Worm (Caenorhabditis elegans) whole organism, L4 larva: ENCODE measurements around the gene C36E6.8.

ENCODE experiments used
- D1046.2 ChIP-seq: fragments of 200-800 bp; sonication (Bioruptor generic); IDR thresholded peaks from 2 replicates; pipeline ENCODE4 v1.3.6; 2022; ENCODE audit warnings: missing genetic modification characterization, missing compliant biosample characterization
- F49E8.2 ChIP-seq: sonication (generic microtip); optimal IDR thresholded peaks from 2 replicates; lab custom pipeline; 2016; ENCODE audit warnings: missing compliant biosample characterization, mild to moderate bottlenecking, missing genetic modification characterization, borderline replicate concordance
- R02D3.7 ChIP-seq: fragments of 150-350 bp; sonication (generic microtip); optimal IDR thresholded peaks from 3 replicates; lab custom pipeline; 2014; ENCODE audit warnings: missing biosample characterization, missing genetic modification characterization
- T20F7.1 ChIP-seq: fragments of 200-800 bp; sonication (Bioruptor generic); optimal IDR thresholded peaks from 2 replicates; lab custom pipeline; 2018; ENCODE audit warnings: mild to moderate bottlenecking, missing genetic modification characterization, missing compliant biosample characterization
- Y75B8A.6 ChIP-seq: fragments of 200-800 bp; sonication (Bioruptor generic); IDR thresholded peaks from 2 replicates; pipeline ENCODE4 v1.3.6; 2022; ENCODE audit warnings: missing genetic modification reagents, missing genetic modification characterization, missing compliant biosample characterization
- aha-1 ChIP-seq: fragments of 150-350 bp; peaks from one replicate; lab custom pipeline; 2014; ENCODE audit warnings: missing biosample characterization, missing genetic modification characterization
- ceh-20 ChIP-seq: fragments of 200-800 bp; sonication (Bioruptor generic); IDR thresholded peaks from 2 replicates; pipeline ENCODE4 v1.3.6; 2022; ENCODE audit warnings: missing genetic modification reagents, missing genetic modification characterization, missing compliant biosample characterization
- ceh-32 ChIP-seq: sonication (generic microtip); optimal IDR thresholded peaks from 2 replicates; lab custom pipeline; 2016; ENCODE audit warnings: mild to moderate bottlenecking, missing genetic modification characterization, missing compliant biosample characterization; ENCODE audit not compliant: poor library complexity
- ceh-82 ChIP-seq: sonication (generic microtip); optimal IDR thresholded peaks from 2 replicates; lab custom pipeline; 2017; ENCODE audit warnings: missing biosample characterization, missing genetic modification characterization
- daf-16 ChIP-seq, 3 experiments: sonication (generic microtip); optimal IDR thresholded peaks; 2 replicates each; lab custom pipeline; 2016 to 2017; ENCODE audit warnings: missing genetic modification characterization in 3 of 3, missing genetic modification reagents in 3 of 3, mild to moderate bottlenecking in 2 of 3, missing compliant biosample characterization in 2 of 3, missing biosample characterization in 1 of 3, moderate library complexity in 1 of 3
- dmd-6 ChIP-seq: fragments of 200-800 bp; sonication (Bioruptor generic); IDR thresholded peaks from 2 replicates; pipeline ENCODE4 v1.3.6; 2022; ENCODE audit warnings: missing genetic modification reagents, missing genetic modification characterization, missing compliant biosample characterization
- dmd-8 ChIP-seq: fragments of 200-800 bp; sonication (Bioruptor generic); IDR thresholded peaks from 2 replicates; pipeline ENCODE4 v1.3.6; 2022; ENCODE audit warnings: missing genetic modification characterization, missing compliant biosample characterization
- dve-1 ChIP-seq: sonication (generic microtip); optimal IDR thresholded peaks from 2 replicates; lab custom pipeline; 2017; ENCODE audit warnings: antibody characterized with exemption, mild to moderate bottlenecking, missing genetic modification characterization, missing compliant biosample characterization; ENCODE audit not compliant: insufficient read depth
- egl-43 ChIP-seq: fragments of 200-800 bp; sonication (Bioruptor generic); IDR thresholded peaks from 2 replicates; pipeline ENCODE4 v1.3.6; 2022; ENCODE audit warnings: missing genetic modification reagents, missing genetic modification characterization, missing compliant biosample characterization
- hif-1 ChIP-seq, 2 experiments: sonication (generic microtip); optimal IDR thresholded peaks; 2 replicates each; lab custom pipeline; 2016 to 2017; ENCODE audit warnings: missing compliant biosample characterization in 2 of 2, missing genetic modification characterization in 2 of 2, missing genetic modification reagents in 2 of 2, missing genotype in 2 of 2, mild to moderate bottlenecking in 1 of 2
- hlh-30 ChIP-seq: sonication (generic microtip); optimal IDR thresholded peaks from 2 replicates; lab custom pipeline; 2017; ENCODE audit warnings: antibody characterized with exemption, mild to moderate bottlenecking, missing genetic modification characterization, missing compliant biosample characterization; ENCODE audit not compliant: insufficient read depth
- lim-7 ChIP-seq: fragments of 200-800 bp; sonication (Bioruptor generic); IDR thresholded peaks from 2 replicates; pipeline ENCODE4 v1.3.6; 2022; ENCODE audit warnings: missing genetic modification characterization, missing compliant biosample characterization
- lin-15B ChIP-seq: fragments of 150-350 bp; sonication (generic microtip); optimal IDR thresholded peaks from 3 replicates; lab custom pipeline; 2014; ENCODE audit warnings: missing biosample characterization, missing genetic modification characterization
- madf-9 ChIP-seq: fragments of 200-800 bp; sonication (Bioruptor generic); conservative IDR thresholded peaks from 2 replicates; pipeline ENCODE4 v1.3.6; 2022; ENCODE audit warnings: missing genetic modification reagents, missing genetic modification characterization, missing compliant biosample characterization
- mes-2 ChIP-seq: sonication (generic microtip); optimal IDR thresholded peaks from 2 replicates; lab custom pipeline; 2016; ENCODE audit warnings: missing genotype, mild to moderate bottlenecking, missing genetic modification characterization, missing compliant biosample characterization; ENCODE audit not compliant: poor library complexity, severe bottlenecking
- mxl-2 ChIP-seq: fragments of 200-800 bp; sonication (Bioruptor generic); conservative IDR thresholded peaks from 2 replicates; pipeline ENCODE4 v1.3.6; 2022; ENCODE audit warnings: missing genetic modification reagents, missing genetic modification characterization, missing compliant biosample characterization
- nhr-48 ChIP-seq: sonication (generic microtip); optimal IDR thresholded peaks from 2 replicates; lab custom pipeline; 2016; ENCODE audit warnings: mild to moderate bottlenecking, missing genetic modification characterization, missing compliant biosample characterization
- nhr-77 ChIP-seq: fragments of 150-350 bp; optimal IDR thresholded peaks from 2 replicates; lab custom pipeline; 2014; ENCODE audit warnings: missing biosample characterization, missing genetic modification characterization
- php-3 ChIP-seq: fragments of 200-800 bp; sonication (Bioruptor generic); IDR thresholded peaks from 2 replicates; pipeline ENCODE4 v1.3.6; 2022; ENCODE audit warnings: missing genetic modification reagents, missing genetic modification characterization, missing compliant biosample characterization
- set-16 ChIP-seq: fragments of 200-800 bp; sonication (Bioruptor generic); IDR thresholded peaks from 2 replicates; pipeline ENCODE4 v1.3.6; 2022; ENCODE audit warnings: missing genetic modification reagents, missing genetic modification characterization, missing compliant biosample characterization
- skn-1 ChIP-seq: fragments of 150-350 bp; optimal IDR thresholded peaks from 2 replicates; lab custom pipeline; 2014; ENCODE audit warnings: missing biosample characterization, missing genetic modification characterization
- snpc-1.2 ChIP-seq: fragments of 200-800 bp; sonication (Bioruptor generic); IDR thresholded peaks from 2 replicates; pipeline ENCODE4 v1.3.6; 2022; ENCODE audit warnings: missing genetic modification reagents, missing genetic modification characterization, missing compliant biosample characterization
- unc-130 ChIP-seq: sonication (generic microtip); optimal IDR thresholded peaks from 2 replicates; lab custom pipeline; 2016; ENCODE audit warnings: missing genetic modification reagents, missing genetic modification characterization, missing compliant biosample characterization
- unc-62 ChIP-seq, 3 experiments: fragments of 150-350 bp in 1 of 3; sonication (generic microtip); optimal IDR thresholded peaks in 2 of 3; peaks in 1 of 3; 1 replicate in 1 of 3; 2 replicates in 2 of 3; lab custom pipeline; 2014 to 2017; ENCODE audit warnings: missing biosample characterization in 3 of 3, missing genetic modification characterization in 3 of 3, missing genetic modification reagents in 3 of 3, missing genotype in 1 of 3
- zag-1 ChIP-seq: fragments of 150-350 bp; optimal IDR thresholded peaks from 2 replicates; lab custom pipeline; 2014; ENCODE audit warnings: missing biosample characterization, missing genetic modification characterization
- zip-2 ChIP-seq: fragments of 150-350 bp; optimal IDR thresholded peaks from 2 replicates; lab custom pipeline; 2014; ENCODE audit warnings: missing biosample characterization, missing genetic modification characterization

Gene C36E6.8

ce11 chrX:17400425-17400824, 38.1 kb upstream of the C36E6.8 start:
- 0 out of 2 replicates have a peak, but pooled peaks have one; percentile 11 for TF ChIP-seq dmd-6 (GFP tag; lab: Robert Waterston, UW)
- peak; percentile 36; the same call in 1 of the 2 replicates for TF ChIP-seq egl-43 (GFP tag; lab: Robert Waterston, UW)
- peak; percentile 61; the same call in 1 of the 2 replicates for TF ChIP-seq lim-7 (GFP tag; lab: Robert Waterston, UW)
- TF ChIP-seq aha-1 (tag; lab: Kevin White, UChicago) = peak; percentile 44
- no peak for TF ChIP-seq lin-15B
- no peak for TF ChIP-seq dmd-8 (GFP tag; lab: Robert Waterston, UW)
- 0 out of 2 replicates have a peak, but pooled peaks have one; percentile 5 for TF ChIP-seq madf-9 (GFP tag; lab: Robert Waterston, UW)
- TF ChIP-seq snpc-1.2 (GFP tag; lab: Robert Waterston, UW) = 0 out of 2 replicates have a peak, but pooled peaks have one; percentile 34
- TF ChIP-seq zip-2 = no peak
- no peak for TF ChIP-seq unc-130 (GFP tag; lab: Kevin White, UChicago)
- no peak for TF ChIP-seq ceh-82 (tag; lab: Kevin White, UChicago)

ce11 chrX:17401264-17401663, 37.2 kb upstream of the C36E6.8 start, which contains the start of gene F11C7.6:
TSS of gene F11C7.6 (plus strand) at chrX:17401564.
- TF ChIP-seq dve-1 (tag; lab: Kevin White, UChicago) = peak; percentile 36
- no peak for TF ChIP-seq aha-1 (tag; lab: Kevin White, UChicago)
- peak in 1 of 2 experiments; percentile 49 for TF ChIP-seq unc-62 (GFP tag; optimal IDR thresholded peaks at IDR 0.05 in 1 of 2; lab: Kevin White, UChicago)
- TF ChIP-seq unc-62 (tag; optimal IDR thresholded peaks at IDR 0.05; lab: Kevin White, UChicago) = no peak
- TF ChIP-seq php-3 = peak; percentile 42; the same call in 1 of the 2 replicates

ce11 chrX:17403058-17403457, 35.4 kb upstream of the C36E6.8 start:
- peak in 1 of 2 experiments; percentile 91 for TF ChIP-seq unc-62 (GFP tag; optimal IDR thresholded peaks at IDR 0.05 in 1 of 2; lab: Kevin White, UChicago)
- TF ChIP-seq unc-62 (tag; optimal IDR thresholded peaks at IDR 0.05; lab: Kevin White, UChicago) = no peak
- TF ChIP-seq F49E8.2 (tag; lab: Kevin White, UChicago) = no peak
- TF ChIP-seq, all 104 proteins: peak for 1

ce11 chrX:17408855-17409254, 29.6 kb upstream of the C36E6.8 start:
- TF ChIP-seq php-3 = no peak
- TF ChIP-seq R02D3.7 (tag; lab: Kevin White, UChicago) = peak; percentile 59
- TF ChIP-seq mxl-2 (GFP tag; lab: Robert Waterston, UW) = no peak
- TF ChIP-seq hlh-30 = peak; percentile 1
- TF ChIP-seq mes-2 (tag; lab: Kevin White, UChicago) = peak; percentile 7

- TF ChIP-seq unc-62 (GFP tag; optimal IDR thresholded peaks at IDR 0.05 in 1 of 2; lab: Kevin White, UChicago) (peak in 1 of 2 experiments; percentile 10), unc-62 (tag; optimal IDR thresholded peaks at IDR 0.05; lab: Kevin White, UChicago) (no peak), ceh-20 (GFP tag; lab: Robert Waterston, UW) (no peak)
Measured at ce11 chrX:17412642-17413041, 25.8 kb upstream of the C36E6.8 start.

- TF ChIP-seq lin-15B (no peak), zip-2 (no peak), nhr-77 (tag; lab: Kevin White, UChicago) (no peak), mes-2 (tag; lab: Kevin White, UChicago) (no peak), zag-1 (tag; lab: Kevin White, UChicago) (no peak), madf-9 (GFP tag; lab: Robert Waterston, UW) (no peak), skn-1 (no peak), hif-1 (tag; optimal IDR thresholded peaks at IDR 0.05; lab: Kevin White, UChicago) (no peak), D1046.2 (no peak), Y75B8A.6 (no peak), T20F7.1 (no peak), unc-130 (GFP tag; lab: Kevin White, UChicago) (no peak), set-16 (GFP tag; lab: Robert Waterston, UW) (no peak), ceh-32 (tag; lab: Kevin White, UChicago) (no peak), F49E8.2 (tag; lab: Kevin White, UChicago) (no peak), nhr-48 (tag; lab: Kevin White, UChicago) (no peak), daf-16 (GFP tag; optimal IDR thresholded peaks at IDR 0.05; lab: Kevin White, UChicago) (no peak), daf-16 (tag; optimal IDR thresholded peaks at IDR 0.05; lab: Kevin White, UChicago) (no peak)
Measured at ce11 chrX:17413868-17414267, 24.6 kb upstream of the C36E6.8 start, which contains the start of gene crb-1. TSS of gene crb-1 (minus strand) at chrX:17414014.
